Worm (Caenorhabditis elegans): Measurements from ENCODE around the gene R09B5.11.

DNA sequence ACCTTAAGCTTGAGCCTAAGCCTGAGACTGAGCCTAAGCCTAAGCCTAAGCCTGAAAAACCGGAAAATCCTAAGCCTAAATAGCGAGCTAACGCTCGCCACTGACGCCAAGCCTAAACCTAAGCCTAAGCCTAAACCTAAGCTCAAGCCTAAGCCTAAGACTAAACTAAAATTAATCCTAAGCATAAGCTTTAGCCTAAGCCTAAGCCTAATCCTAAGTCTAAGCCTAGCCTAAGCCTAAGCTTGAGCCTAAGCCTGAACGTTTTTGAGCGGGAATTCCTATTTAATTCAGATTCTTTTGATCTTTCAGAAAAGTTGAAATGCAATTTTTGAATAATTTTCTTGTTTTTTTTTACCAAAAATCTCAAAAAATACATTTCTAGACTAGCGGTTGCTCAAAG, 22.9 kb upstream of the R09B5.11 start:
- TF ChIP-seq mdl-1 (tag; optimal IDR thresholded peaks at IDR 0.05) (no peak), dmd-4 (tag; optimal IDR thresholded peaks at IDR 0.05) (no peak), ama-1 (optimal IDR thresholded peaks at IDR 0.05) (no peak), unc-62 (GFP tag; optimal IDR thresholded peaks at IDR 0.05) (no peak), nhr-10 (tag; optimal IDR thresholded peaks at IDR 0.05) (no peak)
